Fruit fly (Drosophila melanogaster) whole organism, wandering third instar larva: ENCODE data around the gene CG10019.

Source experiments
- Abd-B ChIP-seq: fragments of >200 bp; optimal IDR thresholded peaks from 2 replicates; lab custom pipeline; 2017; ENCODE audit warnings: missing biosample characterization, missing genetic modification characterization
- CG32264 ChIP-seq: fragments of 200-800 bp; sonication (Bioruptor generic); optimal IDR thresholded peaks from 2 replicates; lab custom pipeline; 2016; ENCODE audit warnings: missing biosample characterization, missing genetic modification characterization
- Hnf4 ChIP-seq: fragments of 200-800 bp; sonication (Bioruptor generic); optimal IDR thresholded peaks from 2 replicates; lab custom pipeline; 2016; ENCODE audit warnings: missing biosample characterization, mild to moderate bottlenecking, missing genetic modification characterization
- N ChIP-seq: fragments of >200 bp; optimal IDR thresholded peaks from 2 replicates; lab custom pipeline; 2018; ENCODE audit warnings: missing biosample characterization, missing external identifiers, missing genetic modification characterization
- Rel ChIP-seq, 2 experiments: fragments of 200-800 bp; sonication (Bioruptor generic) in 1 of 2; optimal IDR thresholded peaks; 2 replicates in 1 of 2; 3 replicates in 1 of 2; lab custom pipeline; 2016 to 2019; ENCODE audit warnings: mild to moderate bottlenecking in 2 of 2, missing biosample characterization in 2 of 2, missing genetic modification characterization in 2 of 2, moderate library complexity in 1 of 2
- br ChIP-seq: fragments of 200-800 bp; sonication (Bioruptor generic); optimal IDR thresholded peaks from 2 replicates; lab custom pipeline; 2016; ENCODE audit warnings: missing biosample characterization, missing genetic modification characterization
- dsf ChIP-seq: sonication (Bioruptor generic); optimal IDR thresholded peaks from 2 replicates; lab custom pipeline; 2016; ENCODE audit warnings: missing biosample characterization, missing genetic modification characterization, borderline replicate concordance
- h ChIP-seq: fragments of 200-800 bp; sonication (Bioruptor generic); optimal IDR thresholded peaks from 3 replicates; lab custom pipeline; 2016; ENCODE audit warnings: missing biosample characterization, mild to moderate bottlenecking, missing genetic modification characterization
- psq ChIP-seq: fragments of 200-800 bp; sonication (Bioruptor generic); optimal IDR thresholded peaks from 3 replicates; lab custom pipeline; 2017; ENCODE audit warnings: missing biosample characterization, mild to moderate bottlenecking, missing genetic modification characterization, moderate library complexity

- no peak for TF ChIP-seq dsf
- no peak for TF ChIP-seq psq (GFP tag; lab: Kevin White, UChicago)
- no peak for TF ChIP-seq Abd-B (GFP tag; lab: Kevin White, UChicago)
- no peak for TF ChIP-seq N (GFP tag; lab: Kevin White, UChicago)
- no peak for TF ChIP-seq Hnf4 (GFP tag; lab: Kevin White, UChicago)
- no peak for TF ChIP-seq CG32264 (GFP tag; lab: Kevin White, UChicago)
- no peak for TF ChIP-seq Rel (GFP tag; optimal IDR thresholded peaks at IDR 0.05; lab: Kevin White, UChicago)
- no peak for TF ChIP-seq Rel (tag; optimal IDR thresholded peaks at IDR 0.05; lab: Kevin White, UChicago)
- no peak for TF ChIP-seq h (GFP tag; lab: Kevin White, UChicago)
- TF ChIP-seq br = no peak
Measured at dm6 chr2L:3772068-3772428, 41.8 kb downstream of the CG10019 start.
